Worm (Caenorhabditis elegans) whole organism, L3 larva: ENCODE results near the gene nhr-237.

Experiments
- R02D3.7 ChIP-seq: fragments of 150-350 bp; optimal IDR thresholded peaks from 2 replicates; lab custom pipeline; 2014; ENCODE audit warnings: missing biosample characterization, missing genetic modification characterization
- ZK546.5 ChIP-seq: sonication (generic microtip); optimal IDR thresholded peaks from 2 replicates; lab custom pipeline; 2017; ENCODE audit warnings: missing biosample characterization, missing genetic modification characterization
- aly-2 ChIP-seq: fragments of 150-350 bp; optimal IDR thresholded peaks from 2 replicates; lab custom pipeline; 2014; ENCODE audit warnings: missing biosample characterization, missing genetic modification characterization
- ama-1 ChIP-seq: fragments of 150-350 bp; optimal IDR thresholded peaks from 2 replicates; lab custom pipeline; 2018
- ceh-9 ChIP-seq: sonication (generic microtip); optimal IDR thresholded peaks from 2 replicates; lab custom pipeline; 2018; ENCODE audit warnings: missing biosample characterization, missing genetic modification characterization
- daf-12 ChIP-seq: fragments of 150-350 bp; optimal IDR thresholded peaks from 2 replicates; lab custom pipeline; 2014; ENCODE audit warnings: missing biosample characterization, missing genetic modification reagents, missing genetic modification characterization
- egl-27 ChIP-seq: sonication (generic microtip); optimal IDR thresholded peaks from 4 replicates; lab custom pipeline; 2017; ENCODE audit warnings: missing biosample characterization, missing genetic modification reagents, missing genetic modification characterization
- egl-5 ChIP-seq: fragments of 150-350 bp; optimal IDR thresholded peaks from 2 replicates; lab custom pipeline; 2017; ENCODE audit warnings: missing biosample characterization, missing genetic modification reagents, missing genetic modification characterization, inconsistent platforms
- elt-1 ChIP-seq: fragments of 150-350 bp; optimal IDR thresholded peaks from 2 replicates; lab custom pipeline; 2014; ENCODE audit warnings: missing biosample characterization, missing genetic modification characterization
- elt-2 ChIP-seq: sonication (generic microtip); optimal IDR thresholded peaks from 2 replicates; lab custom pipeline; 2016; ENCODE audit warnings: missing genetic modification reagents, mild to moderate bottlenecking, missing genetic modification characterization, missing compliant biosample characterization
- elt-3 ChIP-seq, 3 experiments: fragments of 150-350 bp in 1 of 3; sonication (generic microtip) in 2 of 3; optimal IDR thresholded peaks; 2 replicates in 2 of 3; 4 replicates in 1 of 3; lab custom pipeline; 2014 to 2017; ENCODE audit warnings: missing biosample characterization in 3 of 3, missing genetic modification characterization in 3 of 3
- eor-1 ChIP-seq, 2 experiments: fragments of 150-350 bp; optimal IDR thresholded peaks; 2 replicates each; lab custom pipeline; 2014 to 2018; ENCODE audit warnings: missing biosample characterization in 2 of 2, missing genetic modification characterization in 2 of 2
- fkh-10 ChIP-seq: sonication (generic microtip); optimal IDR thresholded peaks from 2 replicates; lab custom pipeline; 2017; ENCODE audit warnings: missing biosample characterization, missing genetic modification reagents, missing genetic modification characterization
- fkh-2 ChIP-seq: fragments of 150-350 bp; optimal IDR thresholded peaks from 2 replicates; lab custom pipeline; 2014; ENCODE audit warnings: missing biosample characterization, missing genetic modification reagents, missing genetic modification characterization
- fos-1 ChIP-seq: fragments of 150-350 bp; optimal IDR thresholded peaks from 2 replicates; lab custom pipeline; 2014; ENCODE audit warnings: missing biosample characterization, missing genetic modification characterization
- hmg-11 ChIP-seq: sonication (generic microtip); optimal IDR thresholded peaks from 2 replicates; lab custom pipeline; 2016; ENCODE audit warnings: missing genetic modification characterization, missing compliant biosample characterization
- lin-15B ChIP-seq: fragments of 150-350 bp; optimal IDR thresholded peaks from 2 replicates; lab custom pipeline; 2014; ENCODE audit warnings: missing biosample characterization, missing genetic modification characterization
- lin-39 ChIP-seq: fragments of 150-350 bp; optimal IDR thresholded peaks from 2 replicates; lab custom pipeline; 2018; ENCODE audit warnings: missing biosample characterization, missing genetic modification reagents, missing genetic modification characterization
- lsy-12 ChIP-seq: sonication (generic microtip); optimal IDR thresholded peaks from 2 replicates; lab custom pipeline; 2016; ENCODE audit warnings: mild to moderate bottlenecking, missing genetic modification characterization, missing compliant biosample characterization
- mdl-1 ChIP-seq: fragments of 150-350 bp; optimal IDR thresholded peaks from 2 replicates; lab custom pipeline; 2014; ENCODE audit warnings: missing biosample characterization, missing genetic modification characterization
- nfya-1 ChIP-seq: sonication (generic microtip); optimal IDR thresholded peaks from 2 replicates; lab custom pipeline; 2017; ENCODE audit warnings: missing genetic modification characterization, mild to moderate bottlenecking, missing compliant biosample characterization, antibody characterized with exemption, moderate library complexity; ENCODE audit not compliant: insufficient read depth
- nhr-12 ChIP-seq: fragments of 150-350 bp; optimal IDR thresholded peaks from 2 replicates; lab custom pipeline; 2014; ENCODE audit warnings: missing biosample characterization, missing genetic modification characterization
- nhr-23 ChIP-seq: fragments of 150-350 bp; optimal IDR thresholded peaks from 2 replicates; lab custom pipeline; 2014; ENCODE audit warnings: missing biosample characterization, missing genetic modification reagents, missing genetic modification characterization
- nhr-237 ChIP-seq: fragments of 150-350 bp; optimal IDR thresholded peaks from 2 replicates; lab custom pipeline; 2014; ENCODE audit warnings: missing biosample characterization, missing genetic modification characterization
- nhr-25 ChIP-seq: sonication (generic microtip); optimal IDR thresholded peaks from 2 replicates; lab custom pipeline; 2017; ENCODE audit warnings: missing biosample characterization, missing genetic modification characterization
- nhr-28 ChIP-seq: fragments of 150-350 bp; optimal IDR thresholded peaks from 2 replicates; lab custom pipeline; 2014; ENCODE audit warnings: missing biosample characterization, missing genetic modification characterization
- nhr-43 ChIP-seq: sonication (generic microtip); optimal IDR thresholded peaks from 2 replicates; lab custom pipeline; 2016; ENCODE audit warnings: mild to moderate bottlenecking, missing genetic modification characterization, missing compliant biosample characterization; ENCODE audit not compliant: poor library complexity, severe bottlenecking
- nhr-67 ChIP-seq: fragments of 150-350 bp; optimal IDR thresholded peaks from 2 replicates; lab custom pipeline; 2014; ENCODE audit warnings: missing biosample characterization, missing genetic modification characterization
- nhr-77 ChIP-seq: fragments of 150-350 bp; optimal IDR thresholded peaks from 2 replicates; lab custom pipeline; 2014; ENCODE audit warnings: missing biosample characterization, missing genetic modification characterization
- pha-4 ChIP-seq: fragments of 150-350 bp; optimal IDR thresholded peaks from 2 replicates; lab custom pipeline; 2014; ENCODE audit warnings: missing biosample characterization, missing genetic modification reagents, missing genetic modification characterization
- pqm-1 ChIP-seq: fragments of 150-350 bp; optimal IDR thresholded peaks from 2 replicates; lab custom pipeline; 2017; ENCODE audit warnings: missing biosample characterization, missing genetic modification characterization, inconsistent platforms
- sea-2 ChIP-seq: fragments of 150-350 bp; sonication (generic microtip); optimal IDR thresholded peaks from 4 replicates; lab custom pipeline; 2014; ENCODE audit warnings: missing biosample characterization, missing genetic modification reagents, missing genetic modification characterization
- skn-1 ChIP-seq: fragments of 150-350 bp; optimal IDR thresholded peaks from 2 replicates; lab custom pipeline; 2014; ENCODE audit warnings: missing biosample characterization, missing genetic modification characterization
- snpc-4 ChIP-seq: fragments of 150-350 bp; optimal IDR thresholded peaks from 2 replicates; lab custom pipeline; 2014; ENCODE audit warnings: missing biosample characterization, missing genetic modification characterization
- tbx-2 ChIP-seq: sonication (generic microtip); optimal IDR thresholded peaks from 2 replicates; lab custom pipeline; 2016; ENCODE audit warnings: mild to moderate bottlenecking, missing genetic modification characterization, missing compliant biosample characterization
- unc-39 ChIP-seq: sonication (generic microtip); optimal IDR thresholded peaks from 4 replicates; lab custom pipeline; 2017; ENCODE audit warnings: missing biosample characterization, missing genetic modification characterization
- unc-62 ChIP-seq: fragments of 150-350 bp; sonication (generic microtip); optimal IDR thresholded peaks from 4 replicates; lab custom pipeline; 2014; ENCODE audit warnings: missing biosample characterization, missing genetic modification reagents, missing genetic modification characterization
- zag-1 ChIP-seq: fragments of 150-350 bp; optimal IDR thresholded peaks from 2 replicates; lab custom pipeline; 2014; ENCODE audit warnings: missing biosample characterization, missing genetic modification characterization
- ztf-11 ChIP-seq: fragments of 150-350 bp; optimal IDR thresholded peaks from 2 replicates; lab custom pipeline; 2014; ENCODE audit warnings: missing biosample characterization, missing genetic modification characterization
- ztf-4 ChIP-seq: fragments of 150-350 bp; optimal IDR thresholded peaks from 2 replicates; lab custom pipeline; 2014; ENCODE audit warnings: missing biosample characterization, missing genetic modification characterization

The nhr-237 gene

ce11 chrV:1635859-1636258, 9.2 kb upstream of the nhr-237 start, which contains the start of gene str-222:
TSS of gene str-222 (plus strand) at chrV:1636159.
- TF ChIP-seq unc-39 (tag; lab: Kevin White, UChicago) (no peak), aly-2 (no peak), nhr-28 (no peak), R02D3.7 (tag; lab: Kevin White, UChicago) (no peak), nfya-1 (tag; lab: Kevin White, UChicago) (no peak), ZK546.5 (no peak), nhr-23 (tag; lab: Kevin White, UChicago) (no peak)
- TF ChIP-seq, all 47 proteins: peak for 0

- TF ChIP-seq fkh-2 (tag; lab: Kevin White, UChicago) (no peak), nhr-12 (tag; lab: Kevin White, UChicago) (no peak), daf-12 (tag; lab: Kevin White, UChicago) (no peak), unc-39 (tag; lab: Kevin White, UChicago) (no peak), nfya-1 (tag; lab: Kevin White, UChicago) (no peak), hmg-11 (tag; lab: Kevin White, UChicago) (no peak), eor-1 (tag; optimal IDR thresholded peaks at IDR 0.05; lab: Kevin White, UChicago) (no peak), aly-2 (no peak), ama-1 (lab: Kevin White, UChicago) (no peak), egl-27 (no peak), snpc-4 (tag; lab: Kevin White, UChicago) (no peak), nhr-43 (no peak), zag-1 (no peak), R02D3.7 (tag; lab: Kevin White, UChicago) (no peak), nhr-237 (no peak), lin-39 (no peak)
Measured at ce11 chrV:1631717-1632116, 5.1 kb upstream of the nhr-237 start, which contains the start of gene irld-17. TSS of gene irld-17 (plus strand) at chrV:1632017.

ce11 chrV:1631148-1631547, 4.5 kb upstream of the nhr-237 start, which contains the start of gene Y46H3D.8:
TSS of gene Y46H3D.8 (minus strand) at chrV:1631248.
- TF ChIP-seq elt-2 (tag; lab: Kevin White, UChicago) (no peak), ztf-11 (tag; lab: Kevin White, UChicago) (no peak), egl-5 (tag; lab: Kevin White, UChicago) (no peak), hmg-11 (tag; lab: Kevin White, UChicago) (no peak), lin-15B (tag; lab: Kevin White, UChicago) (no peak), lsy-12 (no peak), tbx-2 (tag; lab: Kevin White, UChicago) (no peak), nhr-25 (tag; lab: Kevin White, UChicago) (no peak), unc-62 (no peak), nhr-67 (no peak), ZK546.5 (no peak)

- TF ChIP-seq nhr-25 (tag; lab: Kevin White, UChicago), result no peak
- TF ChIP-seq ZK546.5, result peak; percentile 47
- TF ChIP-seq pha-4 (tag; lab: Kevin White, UChicago), result peak; percentile 11
- TF ChIP-seq nhr-28, result peak; percentile 50
- peak; percentile 66 for TF ChIP-seq nhr-77 (tag; lab: Kevin White, UChicago)
Measured at ce11 chrV:1629329-1629728, 2.7 kb upstream of the nhr-237 start, which contains the start of gene nhr-238. TSS of gene nhr-238 (minus strand) at chrV:1629432.

ce11 chrV:1627269-1627668, 649 bp upstream of the nhr-237 start:
- peak; percentile 78 for TF ChIP-seq nhr-43
- TF ChIP-seq ZK546.5, result no peak
- peak; percentile 49 for TF ChIP-seq nhr-23 (tag; lab: Kevin White, UChicago)
- TF ChIP-seq pqm-1 (tag; lab: Kevin White, UChicago), result no peak
- no peak for TF ChIP-seq sea-2 (GFP tag; lab: Kevin White, UChicago)
- no peak for TF ChIP-seq fkh-10 (GFP tag; lab: Kevin White, UChicago)
- no peak for TF ChIP-seq R02D3.7 (tag; lab: Kevin White, UChicago)
- peak; percentile 39 for TF ChIP-seq skn-1 (tag; lab: Kevin White, UChicago)
- TF ChIP-seq elt-1 (tag; lab: Kevin White, UChicago), result no peak
- no peak for TF ChIP-seq elt-3 (tag; optimal IDR thresholded peaks at IDR 0.05; lab: Kevin White, UChicago)
- TF ChIP-seq zag-1, result no peak
- TF ChIP-seq lin-15B (tag; lab: Kevin White, UChicago), result no peak
- no peak for TF ChIP-seq nhr-67
- no peak for TF ChIP-seq hmg-11 (tag; lab: Kevin White, UChicago)
- TF ChIP-seq ztf-4, result no peak
- TF ChIP-seq pha-4 (tag; lab: Kevin White, UChicago), result peak; percentile 54
- no peak for TF ChIP-seq nhr-12 (tag; lab: Kevin White, UChicago)
- TF ChIP-seq daf-12 (tag; lab: Kevin White, UChicago), result no peak
- TF ChIP-seq nhr-25 (tag; lab: Kevin White, UChicago), result peak; percentile 57
- TF ChIP-seq nhr-28, result no peak
- no peak for TF ChIP-seq snpc-4 (tag; lab: Kevin White, UChicago)
- TF ChIP-seq fkh-2 (tag; lab: Kevin White, UChicago), result no peak
- no peak for TF ChIP-seq unc-39 (tag; lab: Kevin White, UChicago)
- no peak for TF ChIP-seq ceh-9 (tag; lab: Kevin White, UChicago)
- TF ChIP-seq egl-5 (tag; lab: Kevin White, UChicago), result no peak
- TF ChIP-seq mdl-1 (tag; lab: Kevin White, UChicago), result no peak
- peak; percentile 44 for TF ChIP-seq nhr-77 (tag; lab: Kevin White, UChicago)
- TF ChIP-seq ztf-11 (tag; lab: Kevin White, UChicago), result no peak
- peak; percentile 18 for TF ChIP-seq nfya-1 (tag; lab: Kevin White, UChicago)
- TF ChIP-seq aly-2, result no peak
- TF ChIP-seq fos-1 (tag; lab: Kevin White, UChicago), result no peak
- no peak for TF ChIP-seq tbx-2 (tag; lab: Kevin White, UChicago)
- no peak for TF ChIP-seq lsy-12
- no peak for TF ChIP-seq unc-62
- no peak for TF ChIP-seq eor-1 (tag; optimal IDR thresholded peaks at IDR 0.05; lab: Kevin White, UChicago)
- no peak for TF ChIP-seq nhr-237
